Worm (Caenorhabditis elegans) whole organism, late embryonic: Measurements from ENCODE around the gene mboa-2.
A peak's percentile ranks its signal among the peaks of the same experiment; 100 is the strongest.

Experiments used
- C38D4.7 ChIP-seq: fragments of 200-800 bp; sonication (Bioruptor generic); optimal IDR thresholded peaks from 2 replicates; lab custom pipeline; 2018; ENCODE audit warnings: mild to moderate bottlenecking, missing genetic modification characterization, moderate library complexity, missing compliant biosample characterization
- T23F11.4 ChIP-seq: fragments of 200-800 bp; sonication (Bioruptor generic); optimal IDR thresholded peaks from 2 replicates; lab custom pipeline; 2018; ENCODE audit warnings: mild to moderate bottlenecking, missing genetic modification characterization, missing compliant biosample characterization
- Y22D7AL.16 ChIP-seq: sonication (generic microtip); optimal IDR thresholded peaks from 2 replicates; lab custom pipeline; 2016; ENCODE audit warnings: missing genetic modification characterization, missing compliant biosample characterization
- ahr-1 ChIP-seq: sonication (generic microtip); optimal IDR thresholded peaks from 2 replicates; lab custom pipeline; 2016; ENCODE audit warnings: missing genetic modification characterization, missing compliant biosample characterization
- ama-1 ChIP-seq: fragments of 150-350 bp; optimal IDR thresholded peaks from 2 replicates; lab custom pipeline; 2014
- ceh-14 ChIP-seq: sonication (generic microtip); optimal IDR thresholded peaks from 2 replicates; lab custom pipeline; 2016; ENCODE audit warnings: missing genotype, missing genetic modification characterization, missing compliant biosample characterization
- ceh-18 ChIP-seq: sonication (generic microtip); optimal IDR thresholded peaks from 2 replicates; lab custom pipeline; 2016; ENCODE audit warnings: missing genetic modification characterization, missing compliant biosample characterization
- ceh-2 ChIP-seq: sonication (generic microtip); optimal IDR thresholded peaks from 2 replicates; lab custom pipeline; 2016; ENCODE audit warnings: missing genotype, missing genetic modification characterization, missing compliant biosample characterization
- ceh-22 ChIP-seq: sonication (generic microtip); optimal IDR thresholded peaks from 2 replicates; lab custom pipeline; 2017; ENCODE audit warnings: missing biosample characterization, missing genetic modification characterization
- ceh-24 ChIP-seq: sonication (generic microtip); optimal IDR thresholded peaks from 2 replicates; lab custom pipeline; 2016; ENCODE audit warnings: mild to moderate bottlenecking, missing genetic modification characterization, missing compliant biosample characterization
- ceh-31 ChIP-seq: sonication (generic microtip); optimal IDR thresholded peaks from 2 replicates; lab custom pipeline; 2016; ENCODE audit warnings: missing genetic modification characterization, missing compliant biosample characterization
- ceh-34 ChIP-seq: sonication (generic microtip); optimal IDR thresholded peaks from 2 replicates; lab custom pipeline; 2016; ENCODE audit warnings: mild to moderate bottlenecking, missing genetic modification characterization, missing compliant biosample characterization
- ceh-45 ChIP-seq: fragments of 200-800 bp; sonication (Bioruptor generic); IDR thresholded peaks from 2 replicates; pipeline ENCODE4 v1.3.6; 2022; ENCODE audit warnings: missing genetic modification reagents, missing genetic modification characterization, missing compliant biosample characterization
- ceh-48 ChIP-seq: sonication (generic microtip); optimal IDR thresholded peaks from 2 replicates; lab custom pipeline; 2016; ENCODE audit warnings: missing genetic modification characterization, inconsistent platforms, missing compliant biosample characterization
- elt-2 ChIP-seq: sonication (generic microtip); optimal IDR thresholded peaks from 2 replicates; lab custom pipeline; 2016; ENCODE audit warnings: missing genetic modification reagents, missing genetic modification characterization, missing compliant biosample characterization
- elt-4 ChIP-seq: sonication (generic microtip); optimal IDR thresholded peaks from 2 replicates; lab custom pipeline; 2016; ENCODE audit warnings: missing genetic modification characterization, missing compliant biosample characterization
- ets-4 ChIP-seq: sonication (generic microtip); optimal IDR thresholded peaks from 2 replicates; lab custom pipeline; 2016; ENCODE audit warnings: missing genetic modification characterization, missing compliant biosample characterization
- fkh-10 ChIP-seq: fragments of 150-350 bp; optimal IDR thresholded peaks from 2 replicates; lab custom pipeline; 2014; ENCODE audit warnings: missing biosample characterization, missing genetic modification reagents, missing genetic modification characterization
- fkh-6 ChIP-seq: sonication (generic microtip); optimal IDR thresholded peaks from 2 replicates; lab custom pipeline; 2016; ENCODE audit warnings: missing genetic modification characterization, missing compliant biosample characterization
- gmeb-2 ChIP-seq: sonication (generic microtip); optimal IDR thresholded peaks from 2 replicates; lab custom pipeline; 2016; ENCODE audit warnings: missing genetic modification characterization, inconsistent platforms, missing compliant biosample characterization
- hlh-15 ChIP-seq: sonication (generic microtip); optimal IDR thresholded peaks from 2 replicates; lab custom pipeline; 2016; ENCODE audit warnings: missing genetic modification characterization, missing compliant biosample characterization
- hlh-30 ChIP-seq: sonication (generic microtip); optimal IDR thresholded peaks from 2 replicates; lab custom pipeline; 2017; ENCODE audit warnings: antibody characterized with exemption, missing genetic modification characterization, missing compliant biosample characterization; ENCODE audit not compliant: insufficient read depth
- hlh-6 ChIP-seq: sonication (generic microtip); optimal IDR thresholded peaks from 2 replicates; lab custom pipeline; 2016; ENCODE audit warnings: missing genotype, missing genetic modification characterization, missing compliant biosample characterization
- hlh-8 ChIP-seq: sonication (generic microtip); optimal IDR thresholded peaks from 2 replicates; lab custom pipeline; 2016; ENCODE audit warnings: missing genotype, missing genetic modification characterization, missing compliant biosample characterization
- nfya-1 ChIP-seq: sonication (generic microtip); optimal IDR thresholded peaks from 2 replicates; lab custom pipeline; 2017; ENCODE audit warnings: missing genetic modification characterization, mild to moderate bottlenecking, missing compliant biosample characterization, antibody characterized with exemption, moderate library complexity
- nhr-232 ChIP-seq: sonication (generic microtip); optimal IDR thresholded peaks from 2 replicates; lab custom pipeline; 2016; ENCODE audit warnings: missing genetic modification characterization, missing compliant biosample characterization
- odd-2 ChIP-seq: sonication (generic microtip); optimal IDR thresholded peaks from 2 replicates; lab custom pipeline; 2017; ENCODE audit warnings: antibody characterized with exemption, mild to moderate bottlenecking, missing genetic modification characterization, missing compliant biosample characterization
- pag-3 ChIP-seq: sonication (generic microtip); optimal IDR thresholded peaks from 2 replicates; lab custom pipeline; 2016; ENCODE audit warnings: missing compliant biosample characterization, missing genetic modification characterization, borderline replicate concordance
- pax-1 ChIP-seq: fragments of 150-350 bp; optimal IDR thresholded peaks from 2 replicates; lab custom pipeline; 2014; ENCODE audit warnings: missing biosample characterization, missing genetic modification characterization
- pha-2 ChIP-seq: sonication (generic microtip); optimal IDR thresholded peaks from 2 replicates; lab custom pipeline; 2017; ENCODE audit warnings: mild to moderate bottlenecking, missing genetic modification characterization, missing compliant biosample characterization
- pha-4 ChIP-seq: fragments of 150-350 bp; optimal IDR thresholded peaks from 2 replicates; lab custom pipeline; 2018; ENCODE audit warnings: missing biosample characterization, missing genetic modification reagents, missing genetic modification characterization
- pqm-1 ChIP-seq: sonication (generic microtip); optimal IDR thresholded peaks from 2 replicates; lab custom pipeline; 2016; ENCODE audit warnings: missing genetic modification characterization, missing compliant biosample characterization
- pros-1 ChIP-seq: fragments of 150-350 bp; optimal IDR thresholded peaks from 2 replicates; lab custom pipeline; 2014; ENCODE audit warnings: missing biosample characterization, missing genetic modification reagents, missing genetic modification characterization
- ref-2 ChIP-seq: sonication (generic microtip); optimal IDR thresholded peaks from 2 replicates; lab custom pipeline; 2016; ENCODE audit warnings: missing genetic modification characterization, missing compliant biosample characterization
- sdc-2 ChIP-seq: sonication (generic microtip); optimal IDR thresholded peaks from 2 replicates; lab custom pipeline; 2016; ENCODE audit warnings: missing genotype, missing genetic modification characterization, missing compliant biosample characterization
- sox-4 ChIP-seq: sonication (generic microtip); optimal IDR thresholded peaks from 2 replicates; lab custom pipeline; 2017; ENCODE audit warnings: mild to moderate bottlenecking, missing genetic modification characterization, inconsistent platforms, missing compliant biosample characterization
- tbx-7 ChIP-seq: sonication (generic microtip); optimal IDR thresholded peaks from 2 replicates; lab custom pipeline; 2016; ENCODE audit warnings: missing genotype, missing genetic modification characterization, missing compliant biosample characterization
- ttx-3 ChIP-seq: sonication (generic microtip); optimal IDR thresholded peaks from 2 replicates; lab custom pipeline; 2016; ENCODE audit warnings: missing genetic modification reagents, missing genetic modification characterization, missing compliant biosample characterization
- unc-3 ChIP-seq, 2 experiments: fragments of 200-800 bp in 1 of 2; sonication (Bioruptor generic) in 1 of 2; sonication (generic microtip) in 1 of 2; conservative IDR thresholded peaks in 1 of 2; optimal IDR thresholded peaks in 1 of 2; 2 replicates each; pipeline versions ENCODE4 v1.3.6 to Lab custom; 2016 to 2022; ENCODE audit warnings: missing compliant biosample characterization in 2 of 2, missing genetic modification characterization in 2 of 2, missing genetic modification reagents in 1 of 2
- unc-42 ChIP-seq: sonication (generic microtip); optimal IDR thresholded peaks from 2 replicates; lab custom pipeline; 2016; ENCODE audit warnings: missing genotype, missing genetic modification characterization, missing compliant biosample characterization
- unc-55 ChIP-seq: sonication (generic microtip); optimal IDR thresholded peaks from 2 replicates; lab custom pipeline; 2017; ENCODE audit warnings: missing biosample characterization, missing genetic modification reagents, missing genetic modification characterization
- unc-86 ChIP-seq: sonication (generic microtip); optimal IDR thresholded peaks from 2 replicates; lab custom pipeline; 2016; ENCODE audit warnings: missing genetic modification characterization, missing compliant biosample characterization
- zip-5 ChIP-seq: sonication (generic microtip); optimal IDR thresholded peaks from 2 replicates; lab custom pipeline; 2016; ENCODE audit warnings: missing genetic modification characterization, missing compliant biosample characterization

The mboa-2 gene

ce11 chrV:11078104-11078724 is 44.1 kb downstream of the mboa-2 start, which contains the start of gene act-2 (continued):
- TF ChIP-seq hlh-8 (tag; lab: Kevin White, UChicago) (no peak), odd-2 (tag; lab: Kevin White, UChicago) (no peak), zip-5 (no peak), hlh-6 (tag; lab: Kevin White, UChicago) (no peak), ceh-2 (no peak), elt-2 (tag; lab: Kevin White, UChicago) (peak; percentile 91), Y22D7AL.16 (no peak), nhr-232 (no peak), ceh-24 (tag; lab: Kevin White, UChicago) (no peak), pag-3 (tag; lab: Kevin White, UChicago) (no peak), ceh-22 (tag; lab: Kevin White, UChicago) (no peak), pax-1 (tag; lab: Kevin White, UChicago) (peak; percentile 13), unc-3 (GFP tag; conservative IDR thresholded peaks at IDR 0.05; lab: Robert Waterston, UW) (no peak), unc-3 (tag; optimal IDR thresholded peaks at IDR 0.05; lab: Kevin White, UChicago) (no peak), ceh-18 (peak; percentile 32), unc-86 (tag; lab: Kevin White, UChicago) (no peak), ceh-14 (tag; lab: Kevin White, UChicago) (no peak), elt-4 (no peak), ama-1 (lab: Kevin White, UChicago) (no peak), nfya-1 (tag; lab: Kevin White, UChicago) (peak; percentile 40)

ce11 chrV:11076403-11076802 is 45.9 kb downstream of the mboa-2 start:
- no peak for TF ChIP-seq ceh-22 (tag; lab: Kevin White, UChicago)
- peak; percentile 89 for TF ChIP-seq elt-2 (tag; lab: Kevin White, UChicago)
- TF ChIP-seq ama-1 (lab: Kevin White, UChicago) = peak; percentile 23
- TF ChIP-seq, all 69 proteins: peak for 2

- TF ChIP-seq sox-4 (tag; lab: Kevin White, UChicago) (no peak), ceh-24 (tag; lab: Kevin White, UChicago) (no peak), unc-55 (no peak), C38D4.7 (GFP tag; lab: Kevin White, UChicago) (no peak), hlh-30 (no peak), ahr-1 (tag; lab: Kevin White, UChicago) (no peak), unc-42 (tag; lab: Kevin White, UChicago) (no peak), pqm-1 (no peak)
- TF ChIP-seq, all 69 proteins: peak for 0
These were observed 46.3 kb downstream of the mboa-2 start for ce11 chrV:11076028-11076402.

ce11 chrV:11075209-11076027 is 46.9 kb downstream of the mboa-2 start:
- no peak for TF ChIP-seq odd-2 (tag; lab: Kevin White, UChicago)
- TF ChIP-seq pha-4 = no peak
- no peak for TF ChIP-seq zip-5
- TF ChIP-seq ama-1 (lab: Kevin White, UChicago) = no peak
- peak; percentile 23 for TF ChIP-seq nfya-1 (tag; lab: Kevin White, UChicago)
- TF ChIP-seq T23F11.4 (GFP tag; lab: Kevin White, UChicago) = no peak
- TF ChIP-seq unc-42 (tag; lab: Kevin White, UChicago) = peak; percentile 25
- peak; percentile 31 for TF ChIP-seq ceh-31 (tag; lab: Kevin White, UChicago)
- no peak for TF ChIP-seq ttx-3
- peak; percentile 14 for TF ChIP-seq ref-2
- no peak for TF ChIP-seq tbx-7 (tag; lab: Kevin White, UChicago)
- TF ChIP-seq hlh-30 = no peak
- TF ChIP-seq hlh-6 (tag; lab: Kevin White, UChicago) = peak; percentile 32
- no peak for TF ChIP-seq unc-3 (GFP tag; conservative IDR thresholded peaks at IDR 0.05; lab: Robert Waterston, UW)
- no peak for TF ChIP-seq unc-3 (tag; optimal IDR thresholded peaks at IDR 0.05; lab: Kevin White, UChicago)
- no peak for TF ChIP-seq fkh-6 (tag; lab: Kevin White, UChicago)
- no peak for TF ChIP-seq ceh-14 (tag; lab: Kevin White, UChicago)
- TF ChIP-seq ceh-45 = no peak
- TF ChIP-seq gmeb-2 (tag; lab: Kevin White, UChicago) = no peak
- TF ChIP-seq elt-4 = peak; percentile 54
- TF ChIP-seq hlh-15 = no peak
- no peak for TF ChIP-seq fkh-10 (GFP tag; lab: Kevin White, UChicago)
- peak; percentile 26 for TF ChIP-seq sdc-2 (tag; lab: Kevin White, UChicago)
- no peak for TF ChIP-seq pha-2 (tag; lab: Kevin White, UChicago)
- TF ChIP-seq ceh-34 (tag; lab: Kevin White, UChicago) = no peak
- TF ChIP-seq ets-4 (tag; lab: Kevin White, UChicago) = no peak
- no peak for TF ChIP-seq ceh-2
- TF ChIP-seq pros-1 = no peak
- TF ChIP-seq ceh-48 = no peak
